Worm (Caenorhabditis elegans) whole organism, early embryonic: Measurements from ENCODE around the gene Y54G2A.50.
"Not testable (repeated sequence)": the region's sequence is repeated elsewhere in the genome, so short reads cannot be mapped to it uniquely, and the experiment has no call there.

Experiments
- F13C5.2 ChIP-seq: sonication (generic microtip); optimal IDR thresholded peaks from 2 replicates; lab custom pipeline; 2017; ENCODE audit warnings: mild to moderate bottlenecking, missing genetic modification characterization, inconsistent platforms, missing compliant biosample characterization
- ama-1 ChIP-seq: fragments of 150-350 bp; optimal IDR thresholded peaks from 2 replicates; lab custom pipeline; 2014
- ceh-13 ChIP-seq: fragments of 200-800 bp; sonication (Bioruptor generic); optimal IDR thresholded peaks from 2 replicates; lab custom pipeline; 2018; ENCODE audit warnings: mild to moderate bottlenecking, missing genetic modification characterization, missing compliant biosample characterization
- ceh-36 ChIP-seq: sonication (generic microtip); optimal IDR thresholded peaks from 2 replicates; lab custom pipeline; 2016; ENCODE audit warnings: missing genetic modification characterization, inconsistent platforms, missing compliant biosample characterization
- ets-7 ChIP-seq: sonication (generic microtip); optimal IDR thresholded peaks from 2 replicates; lab custom pipeline; 2016; ENCODE audit warnings: missing genotype, missing genetic modification characterization, missing compliant biosample characterization
- flt-1 ChIP-seq: fragments of 200-800 bp; sonication (Bioruptor generic); IDR thresholded peaks from 2 replicates; pipeline ENCODE4 v1.3.6; 2022; ENCODE audit warnings: missing genetic modification characterization, missing compliant biosample characterization
- hmg-4 ChIP-seq: fragments of 200-800 bp; sonication (Bioruptor generic); optimal IDR thresholded peaks from 2 replicates; lab custom pipeline; 2018; ENCODE audit warnings: mild to moderate bottlenecking, missing genetic modification characterization, missing compliant biosample characterization

DNA sequence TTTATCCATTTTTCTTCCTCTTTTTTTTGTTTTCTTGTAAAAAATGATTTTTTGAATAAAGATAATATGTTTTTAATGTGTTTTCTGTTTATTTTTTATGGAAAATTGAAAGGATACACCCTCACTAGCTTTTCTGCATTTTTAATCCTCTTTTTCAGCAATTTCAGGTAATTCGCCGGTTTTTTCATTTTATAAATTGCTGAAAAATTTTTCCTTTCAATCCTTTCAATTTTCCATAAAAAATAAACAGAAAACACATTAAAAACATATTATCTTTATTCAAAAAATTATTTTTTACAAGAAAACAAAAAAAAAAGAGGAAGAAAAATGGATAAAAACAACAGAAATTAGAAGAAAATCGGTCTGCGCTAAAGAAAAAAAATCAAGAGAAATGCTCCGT lies at the start of gene Y54G2A.50:
- TF ChIP-seq ceh-13 (GFP tag; lab: Kevin White, UChicago); hmg-4; F13C5.2 (tag; lab: Kevin White, UChicago); flt-1 (GFP tag; lab: Robert Waterston, UW); ets-7 (tag; lab: Kevin White, UChicago); ama-1 (lab: Kevin White, UChicago); ceh-36 (tag; lab: Kevin White, UChicago): not testable (repeated sequence)
